Fruit fly (Drosophila melanogaster) whole organism, prepupa: ENCODE data around the gene CG42264.

Source experiments
- CG15336 ChIP-seq: fragments of 200-800 bp; sonication (Bioruptor generic); IDR thresholded peaks from 2 replicates; pipeline ENCODE4 v1.3.6; 2022; ENCODE audit warnings: missing biosample characterization, missing genetic modification characterization
- CG6163 ChIP-seq: fragments of 200-800 bp; sonication (Bioruptor generic); IDR thresholded peaks from 3 replicates; pipeline ENCODE4 v1.3.6; 2022; ENCODE audit warnings: missing biosample characterization, missing genetic modification characterization
- CG9139 ChIP-seq: fragments of 200-800 bp; sonication (Bioruptor generic); optimal IDR thresholded peaks from 3 replicates; lab custom pipeline; 2017; ENCODE audit warnings: missing biosample characterization, mild to moderate bottlenecking, missing genetic modification characterization
- Eip78C ChIP-seq: fragments of 200-800 bp; sonication (Bioruptor generic); peaks from one replicate; lab custom pipeline; 2016; ENCODE audit warnings: missing biosample characterization, missing genetic modification characterization
- Hr4 ChIP-seq: fragments of 200-800 bp; sonication (Bioruptor generic); optimal IDR thresholded peaks from 3 replicates; lab custom pipeline; 2016; ENCODE audit warnings: missing biosample characterization, missing genetic modification characterization
- Sox14 ChIP-seq: fragments of 200-800 bp; sonication (Bioruptor generic); optimal IDR thresholded peaks from 3 replicates; lab custom pipeline; 2016; ENCODE audit warnings: missing biosample characterization, missing genetic modification characterization
- esn ChIP-seq: fragments of 200-800 bp; sonication (Bioruptor generic); optimal IDR thresholded peaks from 2 replicates; lab custom pipeline; 2016; ENCODE audit warnings: missing biosample characterization, mild to moderate bottlenecking, missing genetic modification characterization, moderate library complexity
- fkh ChIP-seq: fragments of 200-800 bp; sonication (Bioruptor generic); optimal IDR thresholded peaks from 3 replicates; lab custom pipeline; 2017; ENCODE audit warnings: missing biosample characterization, mild to moderate bottlenecking, missing genetic modification characterization, moderate library complexity
- lz ChIP-seq: fragments of 200-800 bp; sonication (Bioruptor generic); optimal IDR thresholded peaks from 3 replicates; lab custom pipeline; 2016; ENCODE audit warnings: missing biosample characterization, missing genetic modification characterization
- svp ChIP-seq: fragments of 200-800 bp; sonication (Bioruptor generic); peaks from one replicate; lab custom pipeline; 2016; ENCODE audit warnings: missing biosample characterization, missing genetic modification characterization

DNA sequence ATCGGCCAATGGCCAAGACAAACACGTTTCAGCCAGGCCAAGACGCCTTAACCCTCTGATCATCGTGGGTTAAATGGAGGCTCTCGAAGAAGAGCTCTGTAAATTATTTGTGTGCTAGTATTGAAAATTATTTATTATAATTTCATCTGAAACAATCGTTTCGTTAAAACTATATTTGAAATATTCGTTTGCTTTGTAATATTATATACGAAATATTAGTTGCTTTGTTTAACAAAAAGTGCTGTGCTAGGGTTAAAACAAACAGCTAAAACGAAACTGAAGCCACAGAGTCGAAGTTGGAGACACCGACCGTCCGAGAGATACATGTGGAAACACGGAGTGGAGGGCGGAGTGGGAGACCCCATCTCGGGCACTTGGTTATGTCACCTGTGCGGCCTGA lies 10.1 kb upstream of the CG42264 start:
- no peak for TF ChIP-seq fkh (GFP tag; lab: Kevin White, UChicago)
- TF ChIP-seq Sox14 (GFP tag; lab: Kevin White, UChicago) = peak; percentile 71
- TF ChIP-seq svp = peak; percentile 71
- peak; percentile 88 for TF ChIP-seq Hr4 (GFP tag; lab: Kevin White, UChicago)
- TF ChIP-seq CG6163 (GFP tag; lab: Robert Waterston, UW) = peak; percentile 70
- peak; percentile 93 for TF ChIP-seq CG15336 (GFP tag; lab: Robert Waterston, UW)
- peak; percentile 73 for TF ChIP-seq lz (GFP tag; lab: Kevin White, UChicago)
- TF ChIP-seq esn (GFP tag; lab: Kevin White, UChicago) = peak; percentile 77
- no peak for TF ChIP-seq CG9139 (GFP tag; lab: Kevin White, UChicago)
- peak; percentile 89 for TF ChIP-seq Eip78C (GFP tag; lab: Kevin White, UChicago)
